Worm (Caenorhabditis elegans): ENCODE data around the gene sars-1.

DNA sequence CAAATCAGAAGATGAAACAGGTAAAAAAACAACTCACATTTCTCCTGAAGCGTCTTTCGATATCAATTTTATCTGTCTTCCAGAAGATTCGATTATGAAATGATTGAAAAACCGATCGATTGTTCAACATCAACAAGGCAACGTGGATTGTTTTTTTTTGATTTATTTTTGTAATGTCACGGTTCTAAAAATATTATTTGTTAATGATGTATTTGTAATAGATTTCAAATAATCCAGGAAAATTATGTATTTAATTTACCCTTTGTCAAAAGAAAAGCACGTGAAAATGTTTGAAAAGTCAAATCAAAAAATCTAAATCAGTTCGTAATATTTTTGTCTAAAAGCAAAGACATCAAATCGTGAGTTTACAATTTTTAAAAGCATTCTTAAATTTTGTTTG, 34.4 kb upstream of the sars-1 start, which contains the start of the genes kin-5 and C47E12.11:
- TF ChIP-seq elt-2 (tag; optimal IDR thresholded peaks at IDR 0.05): no peak
- no peak for TF ChIP-seq ama-1 (optimal IDR thresholded peaks at IDR 0.05)
- TF ChIP-seq snpc-4 (tag; optimal IDR thresholded peaks at IDR 0.05): no peak
- no peak for TF ChIP-seq nhr-28 (tag; optimal IDR thresholded peaks at IDR 0.05)
- TF ChIP-seq nhr-237 (tag; optimal IDR thresholded peaks at IDR 0.05): no peak
